Worm (Caenorhabditis elegans): ENCODE results near the gene scc-2.

DNA sequence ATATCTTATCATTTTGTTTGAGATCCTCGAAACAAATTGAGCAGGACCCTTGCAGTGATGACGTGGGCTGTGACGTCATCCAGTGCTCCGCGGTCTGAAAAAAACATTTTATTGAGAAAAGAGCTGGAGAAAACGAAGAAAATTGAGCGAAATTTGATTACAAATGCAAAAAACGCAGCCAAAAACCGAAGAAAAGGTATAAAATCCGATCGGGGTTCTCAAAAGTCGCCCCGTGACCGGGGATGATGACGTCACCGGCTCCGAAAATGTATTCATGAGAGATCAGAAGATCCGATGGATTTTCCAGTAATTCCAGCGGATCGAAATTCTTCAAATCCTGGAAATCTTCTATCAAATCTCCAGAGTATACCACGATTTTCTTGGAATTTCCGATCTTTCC lies 19.0 kb upstream of the scc-2 start, which contains the start of gene trul-1:
- TF ChIP-seq ama-1 (optimal IDR thresholded peaks at IDR 0.05), result no peak
- TF ChIP-seq ceh-36 (tag; optimal IDR thresholded peaks at IDR 0.05), result no peak
- TF ChIP-seq pes-1 (GFP tag; IDR thresholded peaks at IDR 0.05), result no peak
- TF ChIP-seq B0310.2 (tag; optimal IDR thresholded peaks at IDR 0.05), result no peak
- TF ChIP-seq ceh-13 (GFP tag; optimal IDR thresholded peaks at IDR 0.05), result no peak
- TF ChIP-seq hmg-4 (GFP tag; optimal IDR thresholded peaks at IDR 0.05), result no peak
- no peak for TF ChIP-seq scrt-1 (GFP tag; IDR thresholded peaks at IDR 0.05)
- TF ChIP-seq flt-1 (GFP tag; IDR thresholded peaks at IDR 0.05), result no peak
- no peak for TF ChIP-seq hnd-1 (tag; optimal IDR thresholded peaks at IDR 0.05)
- no peak for TF ChIP-seq tbx-37 (GFP tag; conservative IDR thresholded peaks at IDR 0.05)
- TF ChIP-seq sea-1 (GFP tag; conservative IDR thresholded peaks at IDR 0.05), result no peak

Measured in whole organism, early embryonic.